3 worm cellular contexts compared by ENCODE assay signal in the genomic region with DNA sequence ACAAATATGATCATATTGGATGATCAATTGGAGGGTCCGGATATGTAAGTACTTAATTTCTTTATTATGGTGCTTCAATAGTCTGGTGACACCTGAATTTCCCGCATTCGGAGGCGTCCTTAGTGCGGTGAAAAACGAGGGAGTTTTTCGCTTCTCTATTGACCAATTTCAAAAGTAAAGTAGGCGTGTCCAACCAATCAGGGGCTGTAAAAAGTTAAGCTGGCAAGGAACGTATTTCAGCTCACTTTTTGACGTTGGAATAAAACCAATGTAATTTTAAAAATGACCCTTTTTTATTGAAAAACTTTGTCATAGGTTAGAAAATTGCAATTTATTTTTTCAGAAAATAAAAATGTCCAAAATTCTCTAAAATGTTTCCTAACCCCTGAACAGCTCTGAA.
TF ChIP-seq lines count a peak whose summit lies in the region.

No protein-coding gene starts in this region.

TF ChIP-seq in whole organism, L3 larva, 47 proteins besides CTCF, POLR2A, EP300 and RAD21:
- no peak for TF ChIP-seq elt-2 (tag; optimal IDR thresholded peaks at IDR 0.05; lab: Kevin White, UChicago)
- no peak for TF ChIP-seq nhr-11 (tag; optimal IDR thresholded peaks at IDR 0.05; lab: Kevin White, UChicago)
- no peak for TF ChIP-seq daf-12 (tag; optimal IDR thresholded peaks at IDR 0.05; lab: Kevin White, UChicago)
- no peak for TF ChIP-seq nhr-12 (tag; optimal IDR thresholded peaks at IDR 0.05; lab: Kevin White, UChicago)
- no peak for TF ChIP-seq ztf-11 (tag; optimal IDR thresholded peaks at IDR 0.05; lab: Kevin White, UChicago)
- no peak for TF ChIP-seq elt-1 (tag; optimal IDR thresholded peaks at IDR 0.05; lab: Kevin White, UChicago)
- TF ChIP-seq nfya-1 (tag; optimal IDR thresholded peaks at IDR 0.05; lab: Kevin White, UChicago; ENCODE audit: insufficient read depth): peak; percentile 90
- no peak for TF ChIP-seq lin-15B (tag; optimal IDR thresholded peaks at IDR 0.05; lab: Kevin White, UChicago)
TF ChIP-seq in whole organism, L3 larva: peak in this region for 1.

TF ChIP-seq in whole organism, late embryonic, 69 proteins besides CTCF, POLR2A, EP300 and RAD21:
- TF ChIP-seq ttx-3 (tag; optimal IDR thresholded peaks at IDR 0.05; lab: Kevin White, UChicago) (no peak), ceh-2 (tag; optimal IDR thresholded peaks at IDR 0.05; lab: Kevin White, UChicago) (no peak), C38D4.7 (GFP tag; optimal IDR thresholded peaks at IDR 0.05; lab: Kevin White, UChicago) (no peak), hlh-6 (tag; optimal IDR thresholded peaks at IDR 0.05; lab: Kevin White, UChicago) (no peak), pax-1 (tag; optimal IDR thresholded peaks at IDR 0.05; lab: Kevin White, UChicago) (no peak), nfya-1 (tag; optimal IDR thresholded peaks at IDR 0.05; lab: Kevin White, UChicago) (peak; percentile 88)

TF ChIP-seq in whole organism, young adult, 124 proteins besides CTCF, POLR2A, EP300 and RAD21:
- TF ChIP-seq atf-7 (tag; optimal IDR thresholded peaks at IDR 0.05; lab: Kevin White, UChicago) (no peak), B0336.3 (GFP tag; IDR thresholded peaks at IDR 0.05; lab: Robert Waterston, UW) (no peak), nfyb-1 (GFP tag; IDR thresholded peaks at IDR 0.05; lab: Robert Waterston, UW) (peak; percentile 63; the same call in 1 of the 2 replicates), F33H1.4 (GFP tag; IDR thresholded peaks at IDR 0.05; lab: Robert Waterston, UW) (no peak), Y53F4B.3 (GFP tag; IDR thresholded peaks at IDR 0.05; lab: Robert Waterston, UW) (no peak)
